Fruit fly (Drosophila melanogaster) whole organism, embryonic: ENCODE data around the gene Drsl1.

ENCODE experiments used
- Bgb ChIP-seq: fragments of 200-800 bp; sonication (Bioruptor generic); IDR thresholded peaks from 2 replicates; pipeline ENCODE4 v1.3.6; 2022; ENCODE audit warnings: missing biosample characterization, missing genetic modification characterization; ENCODE audit not compliant: partially characterized antibody
- CG11247 ChIP-seq: fragments of 200-800 bp; sonication (Bioruptor generic); IDR thresholded peaks from 2 replicates; pipeline ENCODE4 v1.3.6; 2022; ENCODE audit warnings: missing biosample characterization, missing genetic modification characterization
- CG14014 ChIP-seq: fragments of 200-800 bp; sonication (Bioruptor generic); IDR thresholded peaks from 2 replicates; pipeline ENCODE4 v1.3.6; 2022; ENCODE audit warnings: missing biosample characterization, missing genetic modification characterization
- CG15011 ChIP-seq: fragments of 200-800 bp; sonication (Bioruptor generic); optimal IDR thresholded peaks from 3 replicates; lab custom pipeline; 2018; ENCODE audit warnings: missing biosample characterization, mild to moderate bottlenecking, missing genetic modification characterization
- CG16815 ChIP-seq: fragments of 200-800 bp; sonication (Bioruptor generic); optimal IDR thresholded peaks from 3 replicates; lab custom pipeline; 2017; ENCODE audit warnings: missing biosample characterization, mild to moderate bottlenecking, missing genetic modification characterization
- CG18262 ChIP-seq: fragments of 200-800 bp; optimal IDR thresholded peaks from 3 replicates; lab custom pipeline; 2019; ENCODE audit warnings: missing biosample characterization, mild to moderate bottlenecking, missing genetic modification characterization, moderate library complexity
- CG2120 ChIP-seq: fragments of 200-800 bp; sonication (Bioruptor generic); optimal IDR thresholded peaks from 3 replicates; lab custom pipeline; 2016; ENCODE audit warnings: missing biosample characterization, missing genetic modification characterization
- CG4360 ChIP-seq: fragments of 200-800 bp; sonication (Bioruptor generic); IDR thresholded peaks from 2 replicates; pipeline ENCODE4 v1.3.6; 2022; ENCODE audit warnings: missing biosample characterization, missing genetic modification characterization
- CG6765 ChIP-seq: fragments of 200-800 bp; sonication (Bioruptor generic); optimal IDR thresholded peaks from 3 replicates; lab custom pipeline; 2017; ENCODE audit warnings: missing biosample characterization, mild to moderate bottlenecking, missing genetic modification characterization
- CG7271 ChIP-seq: fragments of 200-800 bp; sonication (Bioruptor generic); optimal IDR thresholded peaks from 2 replicates; lab custom pipeline; 2018; ENCODE audit warnings: missing biosample characterization, mild to moderate bottlenecking, missing genetic modification characterization, moderate library complexity
- CG7987 ChIP-seq: fragments of 200-800 bp; sonication (Bioruptor generic); optimal IDR thresholded peaks from 2 replicates; lab custom pipeline; 2018; ENCODE audit warnings: missing biosample characterization, mild to moderate bottlenecking, missing genetic modification characterization, moderate library complexity
- CG8924 ChIP-seq: fragments of 200-800 bp; optimal IDR thresholded peaks from 3 replicates; lab custom pipeline; 2019; ENCODE audit warnings: missing biosample characterization, mild to moderate bottlenecking, missing genetic modification characterization, moderate library complexity
- Dek ChIP-seq: fragments of 200-800 bp; sonication (Bioruptor generic); optimal IDR thresholded peaks from 3 replicates; lab custom pipeline; 2019; ENCODE audit warnings: missing biosample characterization, mild to moderate bottlenecking, missing genetic modification characterization, moderate library complexity
- Ets65A ChIP-seq: fragments of 200-800 bp; sonication (Bioruptor generic); peaks from one replicate; lab custom pipeline; 2016; ENCODE audit warnings: missing biosample characterization, missing genetic modification characterization
- Gsc ChIP-seq: fragments of 200-800 bp; sonication (Bioruptor generic); IDR thresholded peaks from 2 replicates; pipeline ENCODE4 v1.3.6; 2022; ENCODE audit warnings: missing biosample characterization, missing genetic modification characterization
- MTF-1 ChIP-seq: fragments of 200-800 bp; sonication (Bioruptor generic); optimal IDR thresholded peaks from 2 replicates; lab custom pipeline; 2018; ENCODE audit warnings: missing biosample characterization, mild to moderate bottlenecking, missing genetic modification characterization, borderline replicate concordance
- Meics ChIP-seq: fragments of 200-800 bp; sonication (Bioruptor generic); optimal IDR thresholded peaks from 2 replicates; lab custom pipeline; 2017; ENCODE audit warnings: missing biosample characterization, mild to moderate bottlenecking, missing genetic modification characterization
- Mrtf ChIP-seq: fragments of 200-800 bp; sonication (Bioruptor generic); IDR thresholded peaks from 3 replicates; pipeline ENCODE4 v1.3.6; 2022; ENCODE audit warnings: missing biosample characterization, missing genetic modification characterization
- NC2α ChIP-seq: fragments of 200-800 bp; sonication (Bioruptor generic); optimal IDR thresholded peaks from 2 replicates; lab custom pipeline; 2016; ENCODE audit warnings: missing biosample characterization, missing genetic modification characterization
- NC2β ChIP-seq: fragments of 200-800 bp; sonication (Bioruptor generic); optimal IDR thresholded peaks from 2 replicates; lab custom pipeline; 2016; ENCODE audit warnings: missing biosample characterization, missing genetic modification characterization
- Neu2 ChIP-seq: fragments of 200-800 bp; sonication (Bioruptor generic); optimal IDR thresholded peaks from 3 replicates; lab custom pipeline; 2016; ENCODE audit warnings: missing biosample characterization, missing genetic modification characterization, borderline replicate concordance
- Nf-YB ChIP-seq: fragments of 200-800 bp; sonication (Bioruptor generic); optimal IDR thresholded peaks from 3 replicates; lab custom pipeline; 2019; ENCODE audit warnings: missing biosample characterization, mild to moderate bottlenecking, missing genetic modification characterization, moderate library complexity
- Nf-YC ChIP-seq: fragments of 200-800 bp; optimal IDR thresholded peaks from 3 replicates; lab custom pipeline; 2019; ENCODE audit warnings: missing biosample characterization, mild to moderate bottlenecking, missing genetic modification characterization, moderate library complexity
- Pdp1 ChIP-seq, 2 experiments: fragments of 200-800 bp; sonication (Bioruptor generic); optimal IDR thresholded peaks; 3 replicates each; lab custom pipeline; 2016; ENCODE audit warnings: missing biosample characterization in 2 of 2, missing genetic modification characterization in 2 of 2, mild to moderate bottlenecking in 1 of 2, moderate library complexity in 1 of 2
- Scr ChIP-seq: fragments of 200-800 bp; sonication (Bioruptor generic); IDR thresholded peaks from 2 replicates; pipeline ENCODE4 v1.3.6; 2022; ENCODE audit warnings: missing biosample characterization, missing genetic modification characterization; ENCODE audit not compliant: partially characterized antibody
- Sin3A ChIP-seq: fragments of >200 bp; optimal IDR thresholded peaks from 2 replicates; lab custom pipeline; 2018
- az2 ChIP-seq: fragments of 200-800 bp; sonication (Bioruptor generic); optimal IDR thresholded peaks from 3 replicates; lab custom pipeline; 2016; ENCODE audit warnings: missing biosample characterization, missing genetic modification characterization
- bab2 ChIP-seq: fragments of 200-800 bp; sonication (Bioruptor generic); optimal IDR thresholded peaks from 2 replicates; lab custom pipeline; 2016; ENCODE audit warnings: missing biosample characterization, missing genetic modification characterization
- cas ChIP-seq: fragments of 200-800 bp; sonication (Bioruptor generic); IDR thresholded peaks from 2 replicates; pipeline ENCODE4 v1.3.6; 2022; ENCODE audit warnings: missing biosample characterization, missing genetic modification characterization
- chif ChIP-seq, 2 experiments: fragments of 200-800 bp; sonication (Bioruptor generic); optimal IDR thresholded peaks; 3 replicates each; lab custom pipeline; 2016; ENCODE audit warnings: missing biosample characterization in 2 of 2, missing genetic modification characterization in 2 of 2
- croc ChIP-seq: fragments of 200-800 bp; sonication (Bioruptor generic); conservative IDR thresholded peaks from 3 replicates; pipeline ENCODE4 v1.3.6; 2022; ENCODE audit warnings: missing biosample characterization, missing genetic modification characterization
- da ChIP-seq: fragments of 200-800 bp; sonication (Bioruptor generic); optimal IDR thresholded peaks from 2 replicates; lab custom pipeline; 2016; ENCODE audit warnings: missing biosample characterization, missing genetic modification characterization
- fd96Cb ChIP-seq: fragments of 200-800 bp; sonication (Bioruptor generic); optimal IDR thresholded peaks from 2 replicates; lab custom pipeline; 2018; ENCODE audit warnings: missing biosample characterization, mild to moderate bottlenecking, missing genetic modification characterization, moderate library complexity
- gt ChIP-seq: fragments of 200-800 bp; sonication (Bioruptor generic); IDR thresholded peaks from 2 replicates; pipeline ENCODE4 v1.3.6; 2022; ENCODE audit warnings: missing biosample characterization, missing genetic modification characterization
- ham ChIP-seq: fragments of 200-800 bp; sonication (Bioruptor generic); IDR thresholded peaks from 2 replicates; pipeline ENCODE4 v1.3.6; 2022; ENCODE audit warnings: missing biosample characterization, missing genetic modification characterization
- hb ChIP-seq: fragments of 200-800 bp; sonication (Bioruptor generic); IDR thresholded peaks from 3 replicates; pipeline ENCODE4 v1.3.6; 2022; ENCODE audit warnings: missing biosample characterization, missing genetic modification characterization; ENCODE audit not compliant: partially characterized antibody
- hkb ChIP-seq, 2 experiments: fragments of 200-800 bp in 1 of 2; fragments of >200 bp in 1 of 2; sonication (Bioruptor generic) in 1 of 2; IDR thresholded peaks in 1 of 2; optimal IDR thresholded peaks in 1 of 2; 2 replicates each; pipeline versions ENCODE4 v1.3.6 to Lab custom; 2017 to 2022; ENCODE audit warnings: missing biosample characterization in 1 of 2, missing genetic modification characterization in 1 of 2
- ind ChIP-seq: fragments of 200-800 bp; sonication (Bioruptor generic); optimal IDR thresholded peaks from 3 replicates; lab custom pipeline; 2016; ENCODE audit warnings: missing biosample characterization, missing genetic modification characterization
- insv ChIP-seq, 2 experiments: fragments of 200-800 bp; sonication (Bioruptor generic); optimal IDR thresholded peaks; 3 replicates each; lab custom pipeline; 2016 to 2018; ENCODE audit warnings: missing biosample characterization in 2 of 2, missing genetic modification characterization in 2 of 2
- kah ChIP-seq: fragments of 200-800 bp; sonication (Bioruptor generic); optimal IDR thresholded peaks from 2 replicates; lab custom pipeline; 2018; ENCODE audit warnings: missing biosample characterization, mild to moderate bottlenecking, missing genetic modification characterization
- nau ChIP-seq: fragments of 200-800 bp; sonication (Bioruptor generic); optimal IDR thresholded peaks from 3 replicates; lab custom pipeline; 2017; ENCODE audit warnings: missing biosample characterization, mild to moderate bottlenecking, missing genetic modification characterization, missing genetic modification reagents
- onecut ChIP-seq: fragments of 200-800 bp; sonication (Bioruptor generic); IDR thresholded peaks from 2 replicates; pipeline ENCODE4 v1.3.6; 2022; ENCODE audit warnings: missing biosample characterization, missing genetic modification characterization
- p53 ChIP-seq: fragments of 200-800 bp; sonication (Bioruptor generic); optimal IDR thresholded peaks from 2 replicates; lab custom pipeline; 2016; ENCODE audit warnings: missing biosample characterization, missing genetic modification characterization
- pan ChIP-seq, 4 experiments: fragments of >200 bp in 3 of 4; fragments of 200-800 bp in 1 of 4; sonication (Bioruptor generic) in 1 of 4; optimal IDR thresholded peaks in 3 of 4; IDR thresholded peaks in 1 of 4; 2 replicates each; pipeline versions ENCODE4 v1.3.6 to Lab custom; 2017 to 2022; ENCODE audit warnings: missing biosample characterization in 2 of 4, missing genetic modification characterization in 2 of 4, mixed read lengths in 1 of 4
- phol ChIP-seq: fragments of 200-800 bp; sonication (Bioruptor generic); optimal IDR thresholded peaks from 3 replicates; lab custom pipeline; 2018; ENCODE audit warnings: missing biosample characterization, mild to moderate bottlenecking, missing genetic modification characterization, moderate library complexity
- schlank ChIP-seq: fragments of 200-800 bp; sonication (Bioruptor generic); optimal IDR thresholded peaks from 2 replicates; lab custom pipeline; 2018; ENCODE audit warnings: missing biosample characterization, mild to moderate bottlenecking, missing genetic modification characterization
- sisA ChIP-seq: fragments of 200-800 bp; sonication (Bioruptor generic); IDR thresholded peaks from 2 replicates; pipeline ENCODE4 v1.3.6; 2022; ENCODE audit warnings: missing biosample characterization, missing genetic modification characterization
- slp2 ChIP-seq: fragments of 200-800 bp; sonication (Bioruptor generic); optimal IDR thresholded peaks from 2 replicates; lab custom pipeline; 2016; ENCODE audit warnings: missing biosample characterization, missing genetic modification characterization
- vvl ChIP-seq: fragments of 200-800 bp; sonication (Bioruptor generic); IDR thresholded peaks from 2 replicates; pipeline ENCODE4 v1.3.6; 2022; ENCODE audit warnings: missing biosample characterization, missing genetic modification characterization
- zfh2 ChIP-seq: fragments of 200-800 bp; sonication (Bioruptor generic); optimal IDR thresholded peaks from 2 replicates; lab custom pipeline; 2016; ENCODE audit warnings: missing biosample characterization, missing genetic modification characterization

Drsl1 gene

DNA sequence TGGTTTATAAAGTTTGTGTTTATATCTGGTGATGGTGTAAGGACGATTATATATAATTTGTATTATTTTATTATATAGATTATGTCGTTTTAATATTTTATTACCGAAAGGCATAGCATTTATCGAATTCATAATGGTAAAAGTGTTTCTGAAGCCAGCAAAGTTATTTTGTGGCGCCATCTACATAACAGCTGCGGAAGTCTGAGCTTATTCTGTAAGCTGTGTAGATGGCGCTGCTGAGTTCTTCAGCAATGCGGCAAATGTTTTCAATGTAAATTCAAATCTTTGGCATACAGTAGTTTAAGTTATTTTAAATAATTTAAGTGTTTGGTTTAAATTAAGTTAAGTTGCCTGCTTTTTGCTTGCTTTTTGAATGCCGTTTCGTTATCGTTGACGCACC is 47.2 kb downstream of the Drsl1 start:
- TF ChIP-seq Mrtf = peak; percentile 35; the same call in 2 of the 3 replicates
- TF ChIP-seq hkb (optimal IDR thresholded peaks at IDR 0.05; lab: Kevin White, UChicago) = no peak
- TF ChIP-seq hkb (GFP tag; IDR thresholded peaks at IDR 0.05; lab: Robert Waterston, UW) = no peak
- no peak for TF ChIP-seq nau (GFP tag; lab: Kevin White, UChicago)
- no peak for TF ChIP-seq da (GFP tag; lab: Kevin White, UChicago)
- TF ChIP-seq vvl = peak; percentile 22; the same call in 1 of the 2 replicates
- TF ChIP-seq CG7271 (tag; lab: Kevin White, UChicago) = no peak
- 0 out of 2 replicates have a peak, but pooled peaks have one; percentile 33 for TF ChIP-seq Bgb (GFP tag; lab: Robert Waterston, UW)
- TF ChIP-seq CG15011 (GFP tag; lab: Kevin White, UChicago) = no peak
- TF ChIP-seq CG7987 (GFP tag; lab: Kevin White, UChicago) = no peak
- TF ChIP-seq chif (GFP tag; optimal IDR thresholded peaks at IDR 0.05; lab: Kevin White, UChicago) = no peak
- TF ChIP-seq Neu2 (GFP tag; lab: Kevin White, UChicago) = no peak
- TF ChIP-seq Dek = no peak
- TF ChIP-seq Pdp1 (GFP tag; optimal IDR thresholded peaks at IDR 0.05; lab: Kevin White, UChicago) = no peak
- no peak for TF ChIP-seq cas (GFP tag; lab: Robert Waterston, UW)
- no peak for TF ChIP-seq slp2 (GFP tag; lab: Kevin White, UChicago)
- peak; percentile 44; the same call in 1 of the 2 replicates for TF ChIP-seq CG14014 (GFP tag; lab: Robert Waterston, UW)
- TF ChIP-seq Sin3A (lab: Kevin White, UChicago) = no peak
- no peak for TF ChIP-seq CG16815
- TF ChIP-seq kah = no peak
- peak; percentile 68 for TF ChIP-seq CG11247 (GFP tag; lab: Robert Waterston, UW)
- TF ChIP-seq Ets65A (GFP tag; lab: Kevin White, UChicago) = no peak
- no peak for TF ChIP-seq p53 (GFP tag; lab: Kevin White, UChicago)
- TF ChIP-seq Gsc = no peak
- no peak for TF ChIP-seq croc (GFP tag; lab: Robert Waterston, UW)
- no peak for TF ChIP-seq pan (optimal IDR thresholded peaks at IDR 0.05; lab: Kevin White, UChicago)
- TF ChIP-seq pan (GFP tag; optimal IDR thresholded peaks at IDR 0.05 in 1 of 2, IDR thresholded peaks at IDR 0.05 in 1 of 2) = peak in 1 of 2 experiments; percentile 48
- TF ChIP-seq NC2α (GFP tag; lab: Kevin White, UChicago) = no peak
- TF ChIP-seq fd96Cb (tag; lab: Kevin White, UChicago) = peak; percentile 3
- peak; percentile 24; the same call in 1 of the 2 replicates for TF ChIP-seq CG4360 (GFP tag; lab: Robert Waterston, UW)
- TF ChIP-seq CG18262 (tag; lab: Kevin White, UChicago) = peak; percentile 29
- TF ChIP-seq gt (GFP tag; lab: Robert Waterston, UW) = no peak
- TF ChIP-seq sisA (GFP tag; lab: Robert Waterston, UW) = peak; percentile 56
- no peak for TF ChIP-seq CG8924 (tag; lab: Kevin White, UChicago)
- no peak for TF ChIP-seq CG2120 (GFP tag; lab: Kevin White, UChicago)
- no peak for TF ChIP-seq Nf-YB (GFP tag; lab: Kevin White, UChicago)
- peak; percentile 2 for TF ChIP-seq bab2 (GFP tag; lab: Kevin White, UChicago)
- TF ChIP-seq ham = no peak
- TF ChIP-seq insv (GFP tag; optimal IDR thresholded peaks at IDR 0.05; lab: Kevin White, UChicago) = no peak
- no peak for TF ChIP-seq schlank (tag; lab: Kevin White, UChicago)
- TF ChIP-seq az2 (GFP tag; lab: Kevin White, UChicago) = no peak
- TF ChIP-seq Nf-YC (tag; lab: Kevin White, UChicago) = no peak
- peak; percentile 32 for TF ChIP-seq MTF-1 (GFP tag; lab: Kevin White, UChicago)
- no peak for TF ChIP-seq zfh2 (GFP tag; lab: Kevin White, UChicago)
- TF ChIP-seq ind (GFP tag; lab: Kevin White, UChicago) = peak; percentile 29
- TF ChIP-seq CG6765 (GFP tag; lab: Kevin White, UChicago) = no peak
- no peak for TF ChIP-seq Meics (GFP tag; lab: Kevin White, UChicago)
- no peak for TF ChIP-seq Scr (GFP tag; lab: Robert Waterston, UW)
- TF ChIP-seq onecut (GFP tag; lab: Robert Waterston, UW) = peak; percentile 46
- peak; percentile 21 for TF ChIP-seq phol
- TF ChIP-seq hb (GFP tag; lab: Robert Waterston, UW) = no peak
- no peak for TF ChIP-seq NC2β (GFP tag; lab: Kevin White, UChicago)
